Worm (Caenorhabditis elegans): ENCODE data around the gene T23F11.2.

The T23F11.2 gene

DNA sequence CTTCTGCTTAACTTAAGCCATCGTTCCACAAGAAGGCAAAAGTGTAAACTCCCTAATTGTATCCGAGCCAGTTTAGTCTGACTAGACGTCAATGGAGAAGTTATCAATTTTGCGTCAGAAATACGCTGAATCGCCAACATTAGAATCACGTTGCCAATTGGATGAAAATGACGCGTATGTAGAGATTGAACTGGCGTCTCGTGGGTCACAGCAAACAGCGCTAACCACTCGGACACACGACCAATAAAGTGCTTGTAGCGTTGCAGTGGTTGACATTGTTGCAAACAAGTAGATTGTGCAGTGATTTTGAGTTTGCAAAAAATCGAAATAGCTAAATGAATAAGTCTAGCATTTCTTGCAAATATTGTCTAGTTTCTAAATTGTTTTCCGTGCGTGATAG lies 34.3 kb upstream of the T23F11.2 start (continued):
- TF ChIP-seq unc-130 (GFP tag; optimal IDR thresholded peaks at IDR 0.05) = peak; percentile 76
- TF ChIP-seq ceh-100 (GFP tag; IDR thresholded peaks at IDR 0.05) = 0 out of 2 replicates have a peak, but pooled peaks have one; percentile 28
- TF ChIP-seq lsl-1 (GFP tag; optimal IDR thresholded peaks at IDR 0.05) = peak; percentile 67
- TF ChIP-seq tlf-1 (GFP tag; optimal IDR thresholded peaks at IDR 0.05) = peak; percentile 71
- no peak for TF ChIP-seq nhr-179 (tag; optimal IDR thresholded peaks at IDR 0.05)
- no peak for TF ChIP-seq zfh-2 (GFP tag; conservative IDR thresholded peaks at IDR 0.05)
- TF ChIP-seq efl-1 (GFP tag; optimal IDR thresholded peaks at IDR 0.05) = peak; percentile 40
- peak; percentile 69 for TF ChIP-seq snpc-1.1 (tag; optimal IDR thresholded peaks at IDR 0.05; ENCODE audit: insufficient read depth)
- TF ChIP-seq hsf-1 (GFP tag; IDR thresholded peaks at IDR 0.05) = peak; percentile 59; the same call in 1 of the 2 replicates
- TF ChIP-seq F39B2.1 (GFP tag; IDR thresholded peaks at IDR 0.05) = 0 out of 2 replicates have a peak, but pooled peaks have one; percentile 7
- TF ChIP-seq egrh-3 (GFP tag; IDR thresholded peaks at IDR 0.05) = peak; percentile 28; the same call in 1 of the 2 replicates
- peak; percentile 87 for TF ChIP-seq T07F8.4 (tag; optimal IDR thresholded peaks at IDR 0.05)
- no peak for TF ChIP-seq nfya-1 (tag; optimal IDR thresholded peaks at IDR 0.05; ENCODE audit: borderline replicate concordance, insufficient read depth)
- peak; percentile 62 for TF ChIP-seq F10E7.11 (tag; optimal IDR thresholded peaks at IDR 0.05)
- TF ChIP-seq F22D6.2 (tag; optimal IDR thresholded peaks at IDR 0.05) = peak; percentile 26
- TF ChIP-seq ztf-22 (GFP tag; optimal IDR thresholded peaks at IDR 0.05) = peak; percentile 53
- peak; percentile 77 for TF ChIP-seq ets-4 (GFP tag; optimal IDR thresholded peaks at IDR 0.05)
- TF ChIP-seq let-526 (GFP tag; IDR thresholded peaks at IDR 0.05) = peak; percentile 74; the same call in 1 of the 2 replicates
- peak; percentile 89 for TF ChIP-seq ztf-18 (tag; optimal IDR thresholded peaks at IDR 0.05)
- TF ChIP-seq hrde-1 (tag; optimal IDR thresholded peaks at IDR 0.05; ENCODE audit: borderline replicate concordance) = peak; percentile 86
- peak; percentile 77 for TF ChIP-seq Y53G8AR.9 (GFP tag; conservative IDR thresholded peaks at IDR 0.05)
- TF ChIP-seq lin-54 (GFP tag; optimal IDR thresholded peaks at IDR 0.05) = peak; percentile 77
- peak; percentile 96 for TF ChIP-seq cebp-2 (GFP tag; IDR thresholded peaks at IDR 0.05)
- TF ChIP-seq snpc-4 (GFP tag; optimal IDR thresholded peaks at IDR 0.05) = peak; percentile 78
- peak in 3 of 4 experiments; percentile 2 to 66 (median 42) for TF ChIP-seq snpc-4 (tag; optimal IDR thresholded peaks at IDR 0.05)
- TF ChIP-seq C06A6.2 (GFP tag; conservative IDR thresholded peaks at IDR 0.05) = no peak
- no peak for TF ChIP-seq ztf-6 (GFP tag; IDR thresholded peaks at IDR 0.05)
- TF ChIP-seq attf-6 (GFP tag; IDR thresholded peaks at IDR 0.05) = peak; percentile 72; the same call in 1 of the 2 replicates
- peak; percentile 17 for TF ChIP-seq B0035.1 (tag; optimal IDR thresholded peaks at IDR 0.05)
- peak; percentile 81 for TF ChIP-seq ekl-4 (GFP tag; IDR thresholded peaks at IDR 0.05)
- no peak for TF ChIP-seq madf-3 (GFP tag; IDR thresholded peaks at IDR 0.05)
- TF ChIP-seq rcor-1 (GFP tag; IDR thresholded peaks at IDR 0.05) = peak; percentile 23; the same call in 1 of the 2 replicates
- no peak for TF ChIP-seq nfya-2 (GFP tag; IDR thresholded peaks at IDR 0.05)
- peak; percentile 71 for TF ChIP-seq B0336.3 (GFP tag; IDR thresholded peaks at IDR 0.05)
- peak; percentile 91 for TF ChIP-seq rpc-1 (optimal IDR thresholded peaks at IDR 0.05)
- TF ChIP-seq rpc-1 (tag; optimal IDR thresholded peaks at IDR 0.05) = peak; percentile 100
- TF ChIP-seq hlh-26 (GFP tag; conservative IDR thresholded peaks at IDR 0.05) = no peak
- peak; percentile 87 for TF ChIP-seq sptf-2 (GFP tag; optimal IDR thresholded peaks at IDR 0.05)
- peak; percentile 79 for TF ChIP-seq egl-44 (GFP tag; IDR thresholded peaks at IDR 0.05)
- peak; percentile 88 for TF ChIP-seq him-1 (tag; optimal IDR thresholded peaks at IDR 0.05)
- peak; percentile 91 for TF ChIP-seq F52B5.7 (tag; optimal IDR thresholded peaks at IDR 0.05)
- TF ChIP-seq egl-18 (GFP tag; IDR thresholded peaks at IDR 0.05) = 0 out of 2 replicates have a peak, but pooled peaks have one; percentile 34
- TF ChIP-seq sdz-38 (tag; optimal IDR thresholded peaks at IDR 0.05) = no peak
- peak; percentile 88 for TF ChIP-seq ceh-27 (GFP tag; optimal IDR thresholded peaks at IDR 0.05)
- TF ChIP-seq D2030.7 (GFP tag; IDR thresholded peaks at IDR 0.05) = peak; percentile 86
- peak; percentile 33 to 64 for TF ChIP-seq let-607 (tag; optimal IDR thresholded peaks at IDR 0.05)
- peak; percentile 94 for TF ChIP-seq zim-3 (tag; optimal IDR thresholded peaks at IDR 0.05)
- TF ChIP-seq B0019.2 (GFP tag; conservative IDR thresholded peaks at IDR 0.05) = peak; percentile 62; the same call in 1 of the 2 replicates
